Worm (Caenorhabditis elegans) whole organism, late embryonic: ENCODE data around the gene asah-2.

ENCODE experiments used
- C08G9.2 ChIP-seq: sonication (generic microtip); optimal IDR thresholded peaks from 2 replicates; lab custom pipeline; 2016; ENCODE audit warnings: mild to moderate bottlenecking, missing genetic modification characterization, moderate library complexity, missing compliant biosample characterization
- K02D7.2 ChIP-seq: sonication (generic microtip); optimal IDR thresholded peaks from 2 replicates; lab custom pipeline; 2017; ENCODE audit warnings: mild to moderate bottlenecking, missing genetic modification characterization, missing compliant biosample characterization
- K09A11.1 ChIP-seq: sonication (generic microtip); optimal IDR thresholded peaks from 2 replicates; lab custom pipeline; 2017; ENCODE audit warnings: antibody characterized with exemption, mild to moderate bottlenecking, missing genetic modification characterization, missing compliant biosample characterization; ENCODE audit not compliant: insufficient read depth
- T23F11.4 ChIP-seq: fragments of 200-800 bp; sonication (Bioruptor generic); optimal IDR thresholded peaks from 2 replicates; lab custom pipeline; 2018; ENCODE audit warnings: mild to moderate bottlenecking, missing genetic modification characterization, missing compliant biosample characterization
- Y22D7AL.16 ChIP-seq: sonication (generic microtip); optimal IDR thresholded peaks from 2 replicates; lab custom pipeline; 2016; ENCODE audit warnings: missing genetic modification characterization, missing compliant biosample characterization
- ahr-1 ChIP-seq: sonication (generic microtip); optimal IDR thresholded peaks from 2 replicates; lab custom pipeline; 2016; ENCODE audit warnings: missing genetic modification characterization, missing compliant biosample characterization
- ama-1 ChIP-seq: fragments of 150-350 bp; optimal IDR thresholded peaks from 2 replicates; lab custom pipeline; 2014
- ceh-19 ChIP-seq: fragments of 200-800 bp; sonication (Bioruptor generic); optimal IDR thresholded peaks from 2 replicates; lab custom pipeline; 2018; ENCODE audit warnings: mild to moderate bottlenecking, missing genetic modification characterization, missing compliant biosample characterization
- ceh-24 ChIP-seq: sonication (generic microtip); optimal IDR thresholded peaks from 2 replicates; lab custom pipeline; 2016; ENCODE audit warnings: mild to moderate bottlenecking, missing genetic modification characterization, missing compliant biosample characterization
- ceh-30 ChIP-seq: fragments of 150-350 bp; optimal IDR thresholded peaks from 2 replicates; lab custom pipeline; 2014; ENCODE audit warnings: missing biosample characterization, missing genetic modification characterization
- ceh-31 ChIP-seq: sonication (generic microtip); optimal IDR thresholded peaks from 2 replicates; lab custom pipeline; 2016; ENCODE audit warnings: missing genetic modification characterization, missing compliant biosample characterization
- ceh-34 ChIP-seq: sonication (generic microtip); optimal IDR thresholded peaks from 2 replicates; lab custom pipeline; 2016; ENCODE audit warnings: mild to moderate bottlenecking, missing genetic modification characterization, missing compliant biosample characterization
- ceh-6 ChIP-seq: fragments of 200-800 bp; sonication (Bioruptor generic); optimal IDR thresholded peaks from 2 replicates; lab custom pipeline; 2018; ENCODE audit warnings: mild to moderate bottlenecking, missing genetic modification characterization, missing compliant biosample characterization
- che-1 ChIP-seq: sonication (generic microtip); optimal IDR thresholded peaks from 2 replicates; lab custom pipeline; 2016; ENCODE audit warnings: mild to moderate bottlenecking, missing genetic modification characterization, missing compliant biosample characterization
- dmd-4 ChIP-seq: sonication (generic microtip); optimal IDR thresholded peaks from 2 replicates; lab custom pipeline; 2016; ENCODE audit warnings: borderline replicate concordance, missing genetic modification characterization, missing compliant biosample characterization
- dve-1 ChIP-seq: sonication (generic microtip); optimal IDR thresholded peaks from 2 replicates; lab custom pipeline; 2017; ENCODE audit warnings: antibody characterized with exemption, mild to moderate bottlenecking, missing genetic modification characterization, missing compliant biosample characterization
- elt-4 ChIP-seq: sonication (generic microtip); optimal IDR thresholded peaks from 2 replicates; lab custom pipeline; 2016; ENCODE audit warnings: missing genetic modification characterization, missing compliant biosample characterization
- ets-4 ChIP-seq: sonication (generic microtip); optimal IDR thresholded peaks from 2 replicates; lab custom pipeline; 2016; ENCODE audit warnings: missing genetic modification characterization, missing compliant biosample characterization
- eyg-1 ChIP-seq: sonication (generic microtip); optimal IDR thresholded peaks from 2 replicates; lab custom pipeline; 2016; ENCODE audit warnings: missing genotype, missing genetic modification characterization, missing compliant biosample characterization
- fkh-10 ChIP-seq: fragments of 150-350 bp; optimal IDR thresholded peaks from 2 replicates; lab custom pipeline; 2014; ENCODE audit warnings: missing biosample characterization, missing genetic modification reagents, missing genetic modification characterization
- fkh-6 ChIP-seq: sonication (generic microtip); optimal IDR thresholded peaks from 2 replicates; lab custom pipeline; 2016; ENCODE audit warnings: missing genetic modification characterization, missing compliant biosample characterization
- gmeb-2 ChIP-seq: sonication (generic microtip); optimal IDR thresholded peaks from 2 replicates; lab custom pipeline; 2016; ENCODE audit warnings: missing genetic modification characterization, inconsistent platforms, missing compliant biosample characterization
- hlh-6 ChIP-seq: sonication (generic microtip); optimal IDR thresholded peaks from 2 replicates; lab custom pipeline; 2016; ENCODE audit warnings: missing genotype, missing genetic modification characterization, missing compliant biosample characterization
- madf-2 ChIP-seq: sonication (generic microtip); optimal IDR thresholded peaks from 2 replicates; lab custom pipeline; 2017; ENCODE audit warnings: missing genetic modification characterization, missing compliant biosample characterization
- mec-3 ChIP-seq: sonication (generic microtip); optimal IDR thresholded peaks from 2 replicates; lab custom pipeline; 2016; ENCODE audit warnings: borderline replicate concordance, missing genetic modification characterization, missing compliant biosample characterization
- nfya-1 ChIP-seq: sonication (generic microtip); optimal IDR thresholded peaks from 2 replicates; lab custom pipeline; 2017; ENCODE audit warnings: missing genetic modification characterization, mild to moderate bottlenecking, missing compliant biosample characterization, antibody characterized with exemption, moderate library complexity
- nhr-232 ChIP-seq: sonication (generic microtip); optimal IDR thresholded peaks from 2 replicates; lab custom pipeline; 2016; ENCODE audit warnings: missing genetic modification characterization, missing compliant biosample characterization
- npax-4 ChIP-seq: sonication (generic microtip); optimal IDR thresholded peaks from 2 replicates; lab custom pipeline; 2016; ENCODE audit warnings: missing genetic modification characterization, missing compliant biosample characterization
- odd-2 ChIP-seq: sonication (generic microtip); optimal IDR thresholded peaks from 2 replicates; lab custom pipeline; 2017; ENCODE audit warnings: antibody characterized with exemption, mild to moderate bottlenecking, missing genetic modification characterization, missing compliant biosample characterization
- pag-3 ChIP-seq: sonication (generic microtip); optimal IDR thresholded peaks from 2 replicates; lab custom pipeline; 2016; ENCODE audit warnings: missing compliant biosample characterization, missing genetic modification characterization, borderline replicate concordance
- pat-9 ChIP-seq: fragments of 200-800 bp; sonication (Bioruptor generic); optimal IDR thresholded peaks from 2 replicates; lab custom pipeline; 2018; ENCODE audit warnings: mild to moderate bottlenecking, missing genetic modification characterization, moderate library complexity, missing compliant biosample characterization
- pax-1 ChIP-seq: fragments of 150-350 bp; optimal IDR thresholded peaks from 2 replicates; lab custom pipeline; 2014; ENCODE audit warnings: missing biosample characterization, missing genetic modification characterization
- pha-2 ChIP-seq: sonication (generic microtip); optimal IDR thresholded peaks from 2 replicates; lab custom pipeline; 2017; ENCODE audit warnings: mild to moderate bottlenecking, missing genetic modification characterization, missing compliant biosample characterization
- pha-4 ChIP-seq: fragments of 150-350 bp; optimal IDR thresholded peaks from 2 replicates; lab custom pipeline; 2018; ENCODE audit warnings: missing biosample characterization, missing genetic modification reagents, missing genetic modification characterization
- pqm-1 ChIP-seq: sonication (generic microtip); optimal IDR thresholded peaks from 2 replicates; lab custom pipeline; 2016; ENCODE audit warnings: missing genetic modification characterization, missing compliant biosample characterization
- pros-1 ChIP-seq: fragments of 150-350 bp; optimal IDR thresholded peaks from 2 replicates; lab custom pipeline; 2014; ENCODE audit warnings: missing biosample characterization, missing genetic modification reagents, missing genetic modification characterization
- rnt-1 ChIP-seq: sonication (generic microtip); optimal IDR thresholded peaks from 2 replicates; lab custom pipeline; 2016; ENCODE audit warnings: missing genetic modification characterization, missing compliant biosample characterization
- sdc-2 ChIP-seq: sonication (generic microtip); optimal IDR thresholded peaks from 2 replicates; lab custom pipeline; 2016; ENCODE audit warnings: missing genotype, missing genetic modification characterization, missing compliant biosample characterization
- sox-2 ChIP-seq: fragments of 200-800 bp; sonication (Bioruptor generic); IDR thresholded peaks from 2 replicates; pipeline ENCODE4 v1.3.6; 2022; ENCODE audit warnings: missing genetic modification reagents, missing genetic modification characterization, missing compliant biosample characterization
- sox-4 ChIP-seq: sonication (generic microtip); optimal IDR thresholded peaks from 2 replicates; lab custom pipeline; 2017; ENCODE audit warnings: mild to moderate bottlenecking, missing genetic modification characterization, inconsistent platforms, missing compliant biosample characterization
- tbx-7 ChIP-seq: sonication (generic microtip); optimal IDR thresholded peaks from 2 replicates; lab custom pipeline; 2016; ENCODE audit warnings: missing genotype, missing genetic modification characterization, missing compliant biosample characterization
- unc-42 ChIP-seq: sonication (generic microtip); optimal IDR thresholded peaks from 2 replicates; lab custom pipeline; 2016; ENCODE audit warnings: missing genotype, missing genetic modification characterization, missing compliant biosample characterization
- unc-55 ChIP-seq: sonication (generic microtip); optimal IDR thresholded peaks from 2 replicates; lab custom pipeline; 2017; ENCODE audit warnings: missing biosample characterization, missing genetic modification reagents, missing genetic modification characterization
- unc-86 ChIP-seq: sonication (generic microtip); optimal IDR thresholded peaks from 2 replicates; lab custom pipeline; 2016; ENCODE audit warnings: missing genetic modification characterization, missing compliant biosample characterization

asah-2 gene

DNA sequence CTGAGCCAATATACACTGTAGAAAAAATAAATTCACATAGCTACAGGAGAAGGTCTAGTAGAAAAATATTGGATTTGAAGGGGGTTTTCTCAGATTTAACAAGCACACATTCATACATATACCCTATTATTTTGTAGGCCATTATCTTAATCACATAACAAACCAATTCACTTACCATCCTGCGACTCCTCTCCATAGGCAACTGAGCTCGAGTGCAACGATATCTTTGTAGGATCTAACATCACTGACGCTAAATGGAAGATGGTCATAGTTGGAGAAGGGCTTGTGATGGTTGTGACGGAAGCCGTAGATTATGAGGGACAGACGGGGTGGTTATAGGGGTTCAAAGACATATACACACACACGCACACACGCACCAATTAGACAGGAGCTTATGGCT is 24.7 kb downstream of the asah-2 start:
- TF ChIP-seq pros-1 (no peak), sox-2 (no peak), pax-1 (tag; lab: Kevin White, UChicago) (no peak), pag-3 (tag; lab: Kevin White, UChicago) (no peak), ceh-31 (no peak), pha-2 (tag; lab: Kevin White, UChicago) (no peak), C08G9.2 (tag; lab: Kevin White, UChicago) (no peak), odd-2 (tag; lab: Kevin White, UChicago) (no peak), tbx-7 (tag; lab: Kevin White, UChicago) (no peak), ceh-30 (tag; lab: Kevin White, UChicago) (no peak), K09A11.1 (tag; lab: Kevin White, UChicago) (no peak), nfya-1 (tag; lab: Kevin White, UChicago) (no peak), rnt-1 (tag; lab: Kevin White, UChicago) (no peak), ceh-6 (GFP tag; lab: Kevin White, UChicago) (no peak), pha-4 (tag; lab: Kevin White, UChicago) (no peak), madf-2 (no peak), T23F11.4 (GFP tag; lab: Kevin White, UChicago) (no peak)

DNA sequence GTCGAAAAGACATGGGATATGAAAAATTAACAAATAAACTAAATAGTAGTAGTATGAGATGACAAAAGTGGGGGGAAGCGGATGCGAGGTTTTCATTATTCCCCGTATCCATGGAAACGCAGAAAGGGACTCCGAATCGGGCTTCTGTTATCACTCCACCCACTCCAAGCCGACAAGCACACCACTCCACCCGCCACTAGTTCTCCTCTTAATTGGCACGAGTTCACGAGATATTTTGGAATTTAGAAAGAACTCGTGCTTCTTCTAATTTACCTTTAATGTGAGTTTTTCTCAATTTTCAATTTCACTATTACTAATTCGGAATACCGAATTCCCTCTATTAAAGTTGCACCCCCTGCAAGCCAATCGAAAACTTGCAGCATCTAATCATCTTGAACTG is 27.0 kb downstream of the asah-2 start:
- TF ChIP-seq tbx-7 (tag; lab: Kevin White, UChicago), result no peak
- no peak for TF ChIP-seq nhr-232
- no peak for TF ChIP-seq fkh-10 (GFP tag; lab: Kevin White, UChicago)
- no peak for TF ChIP-seq elt-4 (tag; lab: Kevin White, UChicago)

DNA sequence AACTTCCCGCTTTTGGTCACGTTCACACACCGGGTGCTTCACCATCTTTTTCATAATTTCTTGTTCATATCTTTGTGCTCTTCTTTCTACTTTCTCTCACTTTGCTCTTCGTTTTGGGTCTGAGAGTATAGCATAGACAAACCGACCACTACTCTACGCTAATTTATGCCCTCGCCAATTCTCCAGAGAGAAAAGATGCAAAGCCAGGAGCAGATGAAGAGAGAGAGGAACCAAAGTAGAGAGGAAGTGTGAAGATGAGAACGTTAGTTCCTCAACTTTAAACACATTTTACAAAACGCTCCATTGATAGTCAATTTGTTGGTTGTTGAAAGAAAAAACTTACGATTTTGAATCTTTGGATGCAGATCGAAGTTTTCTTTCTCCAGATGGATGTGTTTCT is 28.3 kb downstream of the asah-2 start:
- TF ChIP-seq K09A11.1 (tag; lab: Kevin White, UChicago), result no peak
- no peak for TF ChIP-seq fkh-10 (GFP tag; lab: Kevin White, UChicago)
- TF ChIP-seq pqm-1, result no peak
- no peak for TF ChIP-seq Y22D7AL.16 (tag; lab: Kevin White, UChicago)
- TF ChIP-seq ceh-30 (tag; lab: Kevin White, UChicago), result no peak
- no peak for TF ChIP-seq dve-1
- TF ChIP-seq ceh-24, result no peak
- no peak for TF ChIP-seq ceh-6 (GFP tag; lab: Kevin White, UChicago)
- no peak for TF ChIP-seq C08G9.2 (tag; lab: Kevin White, UChicago)
- no peak for TF ChIP-seq sox-2
- TF ChIP-seq npax-4 (tag; lab: Kevin White, UChicago), result no peak
- TF ChIP-seq fkh-6, result no peak
- TF ChIP-seq ceh-34 (tag; lab: Kevin White, UChicago), result no peak
- no peak for TF ChIP-seq unc-55 (GFP tag; lab: Kevin White, UChicago)

DNA sequence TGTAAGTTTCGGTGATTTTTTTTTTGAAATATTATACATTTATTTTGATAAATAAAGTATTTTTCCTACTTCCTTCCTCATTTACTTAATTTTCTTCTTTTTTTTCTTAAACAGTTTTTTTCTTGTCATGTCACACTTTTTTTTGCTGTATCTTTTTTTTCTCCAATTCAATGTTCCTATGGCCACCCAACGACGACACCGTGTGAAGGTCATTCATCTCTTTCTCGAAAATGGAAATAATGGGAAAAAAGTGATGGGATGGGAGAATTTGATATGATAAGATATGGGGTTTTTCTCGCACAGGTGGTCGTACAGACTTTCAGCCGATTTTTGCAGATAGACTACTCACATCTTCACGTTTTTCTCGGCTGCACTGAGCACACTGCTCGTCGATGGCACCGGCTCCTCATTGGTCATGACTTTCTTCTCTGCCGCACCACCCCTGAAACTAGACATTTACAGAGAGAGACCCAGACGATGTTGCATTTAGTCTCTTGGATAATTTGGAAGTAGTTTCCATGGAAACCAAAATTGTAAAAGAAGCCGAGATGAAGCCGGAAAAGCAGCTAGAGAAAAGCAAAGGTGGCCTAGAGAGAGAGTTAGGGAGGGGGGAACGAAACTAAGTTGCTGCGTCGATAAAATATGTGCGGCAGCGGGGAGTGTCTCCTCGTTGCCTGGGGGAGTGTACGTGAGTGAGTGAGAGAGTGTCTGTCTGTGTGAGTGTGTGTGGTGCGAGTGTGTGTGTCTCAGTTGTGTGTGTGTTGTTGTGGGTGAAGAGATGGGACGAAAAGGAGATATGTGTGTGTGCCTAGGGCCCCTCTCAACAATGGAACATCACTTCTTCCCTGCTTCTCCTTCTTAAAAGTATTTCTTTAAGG is 29.8 kb downstream of the asah-2 start, which contains the start of gene daf-19:
daf-19 (minus strand) TSS at position 442 of the 878 bp plus-strand sequence.
- TF ChIP-seq pros-1 (peak; percentile 70), ceh-24 (no peak), nhr-232 (no peak), nfya-1 (tag; lab: Kevin White, UChicago) (peak; percentile 79), eyg-1 (peak; percentile 42), gmeb-2 (tag; lab: Kevin White, UChicago) (peak; percentile 45), che-1 (tag; lab: Kevin White, UChicago) (peak; percentile 29), unc-42 (tag; lab: Kevin White, UChicago) (peak; percentile 74), hlh-6 (tag; lab: Kevin White, UChicago) (peak; percentile 90), pat-9 (no peak), tbx-7 (tag; lab: Kevin White, UChicago) (no peak), K02D7.2 (tag; lab: Kevin White, UChicago) (peak; percentile 32), ets-4 (tag; lab: Kevin White, UChicago) (peak; percentile 54), ahr-1 (tag; lab: Kevin White, UChicago) (no peak), ama-1 (lab: Kevin White, UChicago) (peak; percentile 81), madf-2 (peak; percentile 62), unc-86 (tag; lab: Kevin White, UChicago) (peak; percentile 9), ceh-31 (peak; percentile 84), dve-1 (peak; percentile 55), sox-4 (tag; lab: Kevin White, UChicago) (peak; percentile 78), mec-3 (no peak), sdc-2 (peak; percentile 76), fkh-10 (GFP tag; lab: Kevin White, UChicago) (no peak), ceh-19 (GFP tag; lab: Kevin White, UChicago) (peak; percentile 88), dmd-4 (tag; lab: Kevin White, UChicago) (peak; percentile 52), sox-2 (0 out of 2 replicates have a peak, but pooled peaks have one; percentile 24)
